Worm (Caenorhabditis elegans) whole organism, L3 larva: ENCODE results near the gene C55C3.1.

ENCODE experiments used
- ZK546.5 ChIP-seq: sonication (generic microtip); optimal IDR thresholded peaks from 2 replicates; lab custom pipeline; 2017; ENCODE audit warnings: missing biosample characterization, missing genetic modification characterization
- egl-27 ChIP-seq: sonication (generic microtip); optimal IDR thresholded peaks from 4 replicates; lab custom pipeline; 2017; ENCODE audit warnings: missing biosample characterization, missing genetic modification reagents, missing genetic modification characterization
- snpc-4 ChIP-seq: fragments of 150-350 bp; optimal IDR thresholded peaks from 2 replicates; lab custom pipeline; 2014; ENCODE audit warnings: missing biosample characterization, missing genetic modification characterization
- ztf-4 ChIP-seq: fragments of 150-350 bp; optimal IDR thresholded peaks from 2 replicates; lab custom pipeline; 2014; ENCODE audit warnings: missing biosample characterization, missing genetic modification characterization

ce11 chrIV:5753954-5754543 lies 45.2 kb downstream of the C55C3.1 start:
- TF ChIP-seq egl-27 (tag; lab: Kevin White, UChicago): no peak
- TF ChIP-seq ZK546.5 (tag; lab: Kevin White, UChicago): no peak
- no peak for TF ChIP-seq ztf-4 (tag; lab: Kevin White, UChicago)
- peak; percentile 19 for TF ChIP-seq snpc-4 (tag; lab: Kevin White, UChicago)
